Worm (Caenorhabditis elegans) whole organism, young adult: ENCODE measurements around the gene memb-2.

Experiments used
- B0019.2 ChIP-seq: fragments of 200-800 bp; sonication (Bioruptor generic); conservative IDR thresholded peaks from 2 replicates; pipeline ENCODE4 v1.3.6; 2022; ENCODE audit warnings: missing genetic modification reagents, missing genetic modification characterization, missing compliant biosample characterization
- B0336.3 ChIP-seq: fragments of 200-800 bp; sonication (Bioruptor generic); IDR thresholded peaks from 2 replicates; pipeline ENCODE4 v1.3.6; 2022; ENCODE audit warnings: missing genetic modification characterization, missing compliant biosample characterization
- F33H1.4 ChIP-seq: fragments of 200-800 bp; sonication (Bioruptor generic); IDR thresholded peaks from 2 replicates; pipeline ENCODE4 v1.3.6; 2022; ENCODE audit warnings: missing genetic modification reagents, missing genetic modification characterization, missing compliant biosample characterization
- F39B2.1 ChIP-seq: fragments of 200-800 bp; sonication (Bioruptor generic); IDR thresholded peaks from 2 replicates; pipeline ENCODE4 v1.3.6; 2022; ENCODE audit warnings: missing genetic modification reagents, missing genetic modification characterization, missing compliant biosample characterization
- F49E8.2 ChIP-seq: sonication (generic microtip); optimal IDR thresholded peaks from 3 replicates; lab custom pipeline; 2017; ENCODE audit warnings: missing genetic modification characterization, mild to moderate bottlenecking, missing compliant biosample characterization, antibody characterized with exemption, moderate library complexity; ENCODE audit not compliant: insufficient read depth
- F52B5.7 ChIP-seq: sonication (generic microtip); optimal IDR thresholded peaks from 2 replicates; lab custom pipeline; 2016; ENCODE audit warnings: mild to moderate bottlenecking, missing genetic modification characterization, missing compliant biosample characterization
- K11D2.4 ChIP-seq: fragments of 200-800 bp; sonication (Bioruptor generic); IDR thresholded peaks from 2 replicates; pipeline ENCODE4 v1.3.6; 2022; ENCODE audit warnings: missing genetic modification reagents, missing genetic modification characterization, missing compliant biosample characterization
- T07F8.4 ChIP-seq: sonication (generic microtip); optimal IDR thresholded peaks from 2 replicates; lab custom pipeline; 2016; ENCODE audit warnings: mild to moderate bottlenecking, missing genetic modification characterization, moderate library complexity, missing compliant biosample characterization
- Y56A3A.18 ChIP-seq: fragments of 200-800 bp; sonication (Bioruptor generic); IDR thresholded peaks from 2 replicates; pipeline ENCODE4 v1.3.6; 2022; ENCODE audit warnings: missing genetic modification reagents, missing genetic modification characterization, missing compliant biosample characterization
- Y67H2A.10 ChIP-seq: fragments of 200-800 bp; sonication (Bioruptor generic); conservative IDR thresholded peaks from 2 replicates; pipeline ENCODE4 v1.3.6; 2022; ENCODE audit warnings: missing genetic modification reagents, missing genetic modification characterization, missing compliant biosample characterization
- Y79H2A.3 ChIP-seq: fragments of 200-800 bp; sonication (Bioruptor generic); conservative IDR thresholded peaks from 2 replicates; pipeline ENCODE4 v1.3.6; 2022; ENCODE audit warnings: missing genetic modification reagents, missing genetic modification characterization, missing compliant biosample characterization
- akir-1 ChIP-seq: fragments of 200-800 bp; sonication (Bioruptor generic); optimal IDR thresholded peaks from 2 replicates; lab custom pipeline; 2018; ENCODE audit warnings: mild to moderate bottlenecking, missing genetic modification characterization, moderate library complexity, missing compliant biosample characterization
- atf-7 ChIP-seq: sonication (generic microtip); optimal IDR thresholded peaks from 2 replicates; lab custom pipeline; 2017; ENCODE audit warnings: mild to moderate bottlenecking, missing genetic modification characterization, missing compliant biosample characterization
- athp-1 ChIP-seq: sonication (generic microtip); optimal IDR thresholded peaks from 2 replicates; lab custom pipeline; 2017; ENCODE audit warnings: mild to moderate bottlenecking, missing genetic modification characterization, missing compliant biosample characterization
- attf-6 ChIP-seq: fragments of 200-800 bp; sonication (Bioruptor generic); IDR thresholded peaks from 2 replicates; pipeline ENCODE4 v1.3.6; 2022; ENCODE audit warnings: missing genetic modification reagents, missing genetic modification characterization, missing compliant biosample characterization
- ccch-3 ChIP-seq: fragments of 200-800 bp; sonication (Bioruptor generic); optimal IDR thresholded peaks from 2 replicates; lab custom pipeline; 2018; ENCODE audit warnings: mild to moderate bottlenecking, missing genetic modification characterization, missing compliant biosample characterization
- cebp-1 ChIP-seq, 2 experiments: fragments of 200-800 bp in 1 of 2; sonication (Bioruptor generic) in 1 of 2; sonication (generic microtip) in 1 of 2; IDR thresholded peaks in 1 of 2; optimal IDR thresholded peaks in 1 of 2; 2 replicates each; pipeline versions ENCODE4 v1.3.6 to Lab custom; 2017 to 2022; ENCODE audit warnings: missing compliant biosample characterization in 2 of 2, missing genetic modification characterization in 2 of 2, mild to moderate bottlenecking in 1 of 2, missing genetic modification reagents in 1 of 2, moderate library complexity in 1 of 2
- cebp-2 ChIP-seq: fragments of 200-800 bp; sonication (Bioruptor generic); IDR thresholded peaks from 2 replicates; pipeline ENCODE4 v1.3.6; 2022; ENCODE audit warnings: missing genetic modification characterization, missing compliant biosample characterization
- ceh-58 ChIP-seq: fragments of 200-800 bp; sonication (Bioruptor generic); IDR thresholded peaks from 2 replicates; pipeline ENCODE4 v1.3.6; 2022; ENCODE audit warnings: missing genetic modification characterization, missing compliant biosample characterization
- ceh-79 ChIP-seq: sonication (generic microtip); optimal IDR thresholded peaks from 2 replicates; lab custom pipeline; 2017; ENCODE audit warnings: mild to moderate bottlenecking, missing genetic modification characterization, missing compliant biosample characterization
- die-1 ChIP-seq: sonication (generic microtip); optimal IDR thresholded peaks from 2 replicates; lab custom pipeline; 2016; ENCODE audit warnings: missing genotype, mild to moderate bottlenecking, missing genetic modification characterization, missing compliant biosample characterization
- dox-1 ChIP-seq: fragments of 200-800 bp; sonication (Bioruptor generic); IDR thresholded peaks from 2 replicates; pipeline ENCODE4 v1.3.6; 2022; ENCODE audit warnings: missing genetic modification reagents, missing genetic modification characterization, missing compliant biosample characterization
- dpff-1 ChIP-seq: sonication (generic microtip); optimal IDR thresholded peaks from 2 replicates; lab custom pipeline; 2017; ENCODE audit warnings: mild to moderate bottlenecking, missing genetic modification characterization, missing compliant biosample characterization
- him-1 ChIP-seq: sonication (generic microtip); optimal IDR thresholded peaks from 2 replicates; lab custom pipeline; 2016; ENCODE audit warnings: missing genotype, missing genetic modification reagents, missing genetic modification characterization, missing compliant biosample characterization
- hlh-12 ChIP-seq: sonication (generic microtip); optimal IDR thresholded peaks from 2 replicates; lab custom pipeline; 2016; ENCODE audit warnings: missing genetic modification characterization, missing compliant biosample characterization
- hlh-26 ChIP-seq: fragments of 200-800 bp; sonication (Bioruptor generic); conservative IDR thresholded peaks from 2 replicates; pipeline ENCODE4 v1.3.6; 2022; ENCODE audit warnings: missing genetic modification reagents, missing genetic modification characterization, missing compliant biosample characterization
- lin-26 ChIP-seq: fragments of 200-800 bp; sonication (Bioruptor generic); IDR thresholded peaks from 2 replicates; pipeline ENCODE4 v1.3.6; 2022; ENCODE audit warnings: missing genetic modification reagents, missing genetic modification characterization, missing compliant biosample characterization
- lin-35 ChIP-seq, 3 experiments: fragments of 150-350 bp in 2 of 3; sonication (generic microtip) in 1 of 3; optimal IDR thresholded peaks; 2 replicates each; lab custom pipeline; 2014 to 2018; ENCODE audit warnings: missing biosample characterization in 3 of 3, missing genetic modification characterization in 3 of 3, missing genetic modification reagents in 3 of 3
- lin-40 ChIP-seq: sonication (generic microtip); optimal IDR thresholded peaks from 2 replicates; lab custom pipeline; 2016; ENCODE audit warnings: missing genetic modification characterization, mild to moderate bottlenecking, missing compliant biosample characterization, missing genotype, missing genetic modification reagents
- lir-1 ChIP-seq: fragments of 200-800 bp; sonication (Bioruptor generic); conservative IDR thresholded peaks from 2 replicates; pipeline ENCODE4 v1.3.6; 2022; ENCODE audit warnings: missing genetic modification reagents, missing genetic modification characterization, missing compliant biosample characterization
- mel-28 ChIP-seq: sonication (generic microtip); optimal IDR thresholded peaks from 2 replicates; lab custom pipeline; 2016; ENCODE audit warnings: borderline replicate concordance, mild to moderate bottlenecking, missing genetic modification characterization, missing compliant biosample characterization
- mxl-1 ChIP-seq: sonication (generic microtip); optimal IDR thresholded peaks from 2 replicates; lab custom pipeline; 2016; ENCODE audit warnings: missing genetic modification characterization, missing compliant biosample characterization
- nhr-27 ChIP-seq: fragments of 200-800 bp; sonication (Bioruptor generic); optimal IDR thresholded peaks from 2 replicates; lab custom pipeline; 2018; ENCODE audit warnings: mild to moderate bottlenecking, missing genetic modification characterization, moderate library complexity, missing compliant biosample characterization
- pbrm-1 ChIP-seq: fragments of 200-800 bp; sonication (Bioruptor generic); IDR thresholded peaks from 2 replicates; pipeline ENCODE4 v1.3.6; 2022; ENCODE audit warnings: missing genetic modification reagents, missing genetic modification characterization, missing compliant biosample characterization
- sea-2 ChIP-seq: fragments of 200-800 bp; sonication (Bioruptor generic); IDR thresholded peaks from 2 replicates; pipeline ENCODE4 v1.3.6; 2022; ENCODE audit warnings: missing genetic modification characterization, missing compliant biosample characterization
- snpc-1.1 ChIP-seq: sonication (generic microtip); optimal IDR thresholded peaks from 2 replicates; lab custom pipeline; 2017; ENCODE audit warnings: missing genetic modification characterization, mild to moderate bottlenecking, missing compliant biosample characterization, antibody characterized with exemption, moderate library complexity, missing genotype, missing genetic modification reagents; ENCODE audit not compliant: insufficient read depth
- snpc-1.3 ChIP-seq: sonication (generic microtip); optimal IDR thresholded peaks from 2 replicates; lab custom pipeline; 2017; ENCODE audit warnings: missing genetic modification characterization, mild to moderate bottlenecking, missing compliant biosample characterization, antibody characterized with exemption, moderate library complexity, missing genotype, missing genetic modification reagents; ENCODE audit not compliant: insufficient read depth
- snpc-4 ChIP-seq, 5 experiments: fragments of 150-350 bp in 1 of 5; sonication (generic microtip) in 4 of 5; optimal IDR thresholded peaks; 2 replicates each; lab custom pipeline; 2014 to 2018; ENCODE audit warnings: missing genetic modification characterization in 5 of 5, missing biosample characterization in 3 of 5, antibody characterized with exemption in 2 of 5, mild to moderate bottlenecking in 2 of 5, missing compliant biosample characterization in 2 of 5, missing genotype in 2 of 5, moderate library complexity in 2 of 5, missing genetic modification reagents in 1 of 5
- tbx-9 ChIP-seq: sonication (generic microtip); optimal IDR thresholded peaks from 2 replicates; lab custom pipeline; 2016; ENCODE audit warnings: borderline replicate concordance, missing genetic modification characterization, inconsistent platforms, missing compliant biosample characterization
- xnd-1 ChIP-seq: sonication (generic microtip); optimal IDR thresholded peaks from 2 replicates; lab custom pipeline; 2016; ENCODE audit warnings: missing genotype, missing genetic modification reagents, missing genetic modification characterization, missing compliant biosample characterization
- zfh-2 ChIP-seq: fragments of 200-800 bp; sonication (Bioruptor generic); conservative IDR thresholded peaks from 2 replicates; pipeline ENCODE4 v1.3.6; 2022; ENCODE audit warnings: missing genetic modification reagents, missing genetic modification characterization, missing compliant biosample characterization
- zim-3 ChIP-seq: sonication (generic microtip); optimal IDR thresholded peaks from 2 replicates; lab custom pipeline; 2017; ENCODE audit warnings: mild to moderate bottlenecking, missing genetic modification characterization, moderate library complexity, missing compliant biosample characterization
- ztf-25 ChIP-seq: fragments of 200-800 bp; sonication (Bioruptor generic); IDR thresholded peaks from 2 replicates; pipeline ENCODE4 v1.3.6; 2022; ENCODE audit warnings: missing genetic modification reagents, missing genetic modification characterization, missing compliant biosample characterization
- ztf-6 ChIP-seq: fragments of 200-800 bp; sonication (Bioruptor generic); IDR thresholded peaks from 2 replicates; pipeline ENCODE4 v1.3.6; 2022; ENCODE audit warnings: missing genetic modification reagents, missing genetic modification characterization, missing compliant biosample characterization

The memb-2 gene

ce11 chrV:5587042-5587441 is 32.9 kb downstream of the memb-2 start (continued):
- peak; percentile 71; the same call in 1 of the 2 replicates for TF ChIP-seq cebp-1 (GFP tag; IDR thresholded peaks at IDR 0.05; lab: Robert Waterston, UW)
- TF ChIP-seq cebp-1 (tag; optimal IDR thresholded peaks at IDR 0.05; lab: Kevin White, UChicago): peak; percentile 95
- 0 out of 2 replicates have a peak, but pooled peaks have one; percentile 24 for TF ChIP-seq dox-1 (GFP tag; lab: Robert Waterston, UW)
- TF ChIP-seq lin-40 (tag; lab: Kevin White, UChicago): peak; percentile 62
- no peak; the same call in 1 of the 2 replicates for TF ChIP-seq B0336.3
- no peak for TF ChIP-seq him-1
- TF ChIP-seq snpc-4 (GFP tag; optimal IDR thresholded peaks at IDR 0.05; lab: Kevin White, UChicago): peak; percentile 81
- TF ChIP-seq snpc-4 (tag; optimal IDR thresholded peaks at IDR 0.05; lab: Kevin White, UChicago): peak; percentile 86 to 98 (median 96)
- TF ChIP-seq atf-7: peak; percentile 7

DNA sequence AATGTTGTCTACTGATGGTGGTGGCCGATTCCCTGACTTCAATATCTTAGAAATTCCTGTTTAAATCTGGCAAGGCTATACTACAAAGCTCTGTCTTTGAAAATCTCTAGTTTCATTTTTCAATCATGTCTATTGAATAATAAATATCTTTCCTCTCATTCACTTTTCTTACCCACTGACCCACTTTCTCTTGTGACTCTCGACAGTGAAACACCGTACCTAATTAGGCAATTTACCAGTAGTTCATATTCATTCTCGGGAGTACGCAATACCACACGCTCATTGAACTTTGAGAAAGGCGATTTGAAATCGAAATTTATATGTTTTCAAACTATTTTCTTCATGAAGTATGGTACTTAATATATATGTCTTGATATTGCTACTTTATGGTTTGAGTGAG is 35.1 kb downstream of the memb-2 start, which contains the start of gene CD4.11:
Gene CD4.11 (plus strand): TSS at position 301 of the 400 bp plus-strand sequence.
- TF ChIP-seq athp-1 (tag; lab: Kevin White, UChicago) (no peak), ceh-79 (no peak), die-1 (tag; lab: Kevin White, UChicago) (no peak), atf-7 (no peak), lir-1 (GFP tag; lab: Robert Waterston, UW) (no peak), ztf-6 (GFP tag; lab: Robert Waterston, UW) (no peak), mel-28 (tag; lab: Kevin White, UChicago) (no peak), dpff-1 (no peak), F39B2.1 (GFP tag; lab: Robert Waterston, UW) (no peak), snpc-1.3 (tag; lab: Kevin White, UChicago) (no peak), mxl-1 (tag; lab: Kevin White, UChicago) (no peak), lin-26 (GFP tag; lab: Robert Waterston, UW) (no peak), pbrm-1 (no peak), snpc-4 (GFP tag; optimal IDR thresholded peaks at IDR 0.05; lab: Kevin White, UChicago) (no peak), snpc-4 (tag; optimal IDR thresholded peaks at IDR 0.05; lab: Kevin White, UChicago) (no peak), ccch-3 (GFP tag; lab: Kevin White, UChicago) (no peak), sea-2 (GFP tag; lab: Robert Waterston, UW) (no peak), Y79H2A.3 (GFP tag; lab: Robert Waterston, UW) (no peak), F49E8.2 (tag; lab: Kevin White, UChicago) (no peak), B0019.2 (GFP tag; lab: Robert Waterston, UW) (no peak), cebp-2 (GFP tag; lab: Robert Waterston, UW) (no peak)

DNA sequence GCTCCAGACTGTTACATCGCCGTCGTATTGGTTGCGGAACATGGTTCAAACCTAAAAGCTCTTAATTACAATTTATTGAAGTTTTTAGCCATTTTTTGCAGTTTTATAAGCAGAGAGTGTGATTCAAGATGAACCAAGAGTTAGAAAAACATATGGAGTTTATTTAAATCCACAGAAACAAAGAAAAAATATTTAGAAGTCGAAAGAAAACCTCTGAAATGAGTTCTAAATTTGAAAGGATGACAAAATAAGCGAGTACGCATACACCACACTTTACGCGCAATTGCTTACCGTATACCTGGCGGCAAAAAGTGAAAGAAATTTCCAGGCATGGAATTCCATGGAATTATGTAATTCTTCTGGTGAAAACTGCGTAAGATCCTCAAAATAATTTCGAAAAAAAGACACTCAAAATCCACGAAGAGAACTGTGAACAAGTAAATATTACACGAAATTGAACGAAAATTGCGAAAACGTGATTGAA is 35.6 kb downstream of the memb-2 start, which contains the start of gene pas-6:
Gene pas-6 (minus strand): TSS at position 51 of the 484 bp plus-strand sequence.
- TF ChIP-seq lin-35 (GFP tag; optimal IDR thresholded peaks at IDR 0.05; lab: Kevin White, UChicago) (peak in 1 of 3 experiments; percentile 27), T07F8.4 (tag; lab: Kevin White, UChicago) (no peak), F52B5.7 (tag; lab: Kevin White, UChicago) (no peak), nhr-27 (tag; lab: Kevin White, UChicago) (no peak), attf-6 (GFP tag; lab: Robert Waterston, UW) (no peak), zim-3 (no peak), Y56A3A.18 (GFP tag; lab: Robert Waterston, UW) (no peak), tbx-9 (no peak), ceh-58 (no peak), hlh-12 (tag; lab: Kevin White, UChicago) (no peak), akir-1 (GFP tag; lab: Kevin White, UChicago) (no peak), snpc-1.1 (peak; percentile 39), Y67H2A.10 (GFP tag; lab: Robert Waterston, UW) (no peak), F33H1.4 (GFP tag; lab: Robert Waterston, UW) (peak; percentile 69), K11D2.4 (GFP tag; lab: Robert Waterston, UW) (no peak), snpc-4 (GFP tag; optimal IDR thresholded peaks at IDR 0.05; lab: Kevin White, UChicago) (no peak), snpc-4 (tag; optimal IDR thresholded peaks at IDR 0.05; lab: Kevin White, UChicago) (peak in 3 of 4 experiments; percentile 6 to 54 (median 31)), zfh-2 (no peak), xnd-1 (tag; lab: Kevin White, UChicago) (peak; percentile 84), ztf-25 (GFP tag; lab: Robert Waterston, UW) (no peak), hlh-26 (GFP tag; lab: Robert Waterston, UW) (no peak), ccch-3 (GFP tag; lab: Kevin White, UChicago) (no peak)
